ENCODE assay signal across 7 worm cellular contexts in genomic region chrV:20779707-20780346, ce11.
A peak's percentile ranks its signal among the peaks of the same experiment; 100 is the strongest.
TF ChIP-seq lines count a peak whose summit lies in the region.

No protein-coding gene starts in this region.

TF ChIP-seq in whole organism, L1 larva, 84 proteins besides CTCF, POLR2A, EP300 and RAD21 (continues in another document):
- TF ChIP-seq C16A3.4 (tag; optimal IDR thresholded peaks at IDR 0.05; lab: Kevin White, UChicago) = no peak
- TF ChIP-seq lsy-2 (tag; optimal IDR thresholded peaks at IDR 0.05; lab: Kevin White, UChicago) = peak in 1 of 2 experiments; percentile 13
- TF ChIP-seq pax-3 (tag; optimal IDR thresholded peaks at IDR 0.05; lab: Kevin White, UChicago) = peak; percentile 42
- peak; percentile 23 for TF ChIP-seq nhr-47 (tag; optimal IDR thresholded peaks at IDR 0.05; lab: Kevin White, UChicago)
- no peak for TF ChIP-seq alr-1 (tag; optimal IDR thresholded peaks at IDR 0.05; lab: Kevin White, UChicago; ENCODE audit: borderline replicate concordance)
- no peak for TF ChIP-seq tbx-2 (tag; optimal IDR thresholded peaks at IDR 0.05; lab: Kevin White, UChicago)
- TF ChIP-seq sox-4 (tag; optimal IDR thresholded peaks at IDR 0.05; lab: Kevin White, UChicago) = peak; percentile 78
- peak; percentile 48 for TF ChIP-seq nhr-20 (tag; optimal IDR thresholded peaks at IDR 0.05; lab: Kevin White, UChicago)
- TF ChIP-seq swsn-7 (tag; optimal IDR thresholded peaks at IDR 0.05; lab: Kevin White, UChicago) = peak; percentile 27
- TF ChIP-seq fos-1 (tag; optimal IDR thresholded peaks at IDR 0.05; lab: Kevin White, UChicago) = peak; percentile 38
- peak; percentile 57 for TF ChIP-seq nhr-71 (tag; optimal IDR thresholded peaks at IDR 0.05; lab: Kevin White, UChicago)
- peak; percentile 80 for TF ChIP-seq dsc-1 (tag; optimal IDR thresholded peaks at IDR 0.05; lab: Kevin White, UChicago)
- no peak for TF ChIP-seq unc-86 (tag; optimal IDR thresholded peaks at IDR 0.05; lab: Kevin White, UChicago)

TF ChIP-seq in whole organism, L2 larva, 48 proteins besides CTCF, POLR2A, EP300 and RAD21:
- TF ChIP-seq elt-1 (tag; optimal IDR thresholded peaks at IDR 0.05; lab: Kevin White, UChicago) (no peak), nhr-129 (tag; optimal IDR thresholded peaks at IDR 0.05; lab: Kevin White, UChicago) (peak; percentile 26), C34F6.9 (tag; optimal IDR thresholded peaks at IDR 0.05; lab: Kevin White, UChicago) (peak; percentile 1), lin-11 (tag; optimal IDR thresholded peaks at IDR 0.05; lab: Kevin White, UChicago) (no peak), alr-1 (tag; optimal IDR thresholded peaks at IDR 0.05; lab: Kevin White, UChicago) (no peak), ztf-4 (tag; optimal IDR thresholded peaks at IDR 0.05; lab: Kevin White, UChicago) (peak; percentile 10), gmeb-1 (tag; optimal IDR thresholded peaks at IDR 0.05; lab: Kevin White, UChicago) (peak; percentile 15), sem-4 (tag; optimal IDR thresholded peaks at IDR 0.05; lab: Kevin White, UChicago) (no peak)

TF ChIP-seq in whole organism, L3 larva, 47 proteins besides CTCF, POLR2A, EP300 and RAD21:
- peak; percentile 19 for TF ChIP-seq nhr-43 (tag; optimal IDR thresholded peaks at IDR 0.05; lab: Kevin White, UChicago; ENCODE audit: poor library complexity, severe bottlenecking)
- TF ChIP-seq lin-15B (tag; optimal IDR thresholded peaks at IDR 0.05; lab: Kevin White, UChicago) = no peak

TF ChIP-seq in whole organism, L4 larva, 104 proteins besides CTCF, POLR2A, EP300 and RAD21:
- no peak for TF ChIP-seq fkh-10 (GFP tag; optimal IDR thresholded peaks at IDR 0.05; lab: Kevin White, UChicago)
- peak; percentile 1 for TF ChIP-seq hlh-30 (tag; optimal IDR thresholded peaks at IDR 0.05; lab: Kevin White, UChicago; ENCODE audit: insufficient read depth)
- no peak for TF ChIP-seq daf-16 (GFP tag; optimal IDR thresholded peaks at IDR 0.05; lab: Kevin White, UChicago)
- TF ChIP-seq daf-16 (tag; optimal IDR thresholded peaks at IDR 0.05; lab: Kevin White, UChicago) = peak; percentile 14
- peak in 1 of 2 experiments; percentile 1 for TF ChIP-seq unc-62 (GFP tag; optimal IDR thresholded peaks at IDR 0.05 in 1 of 2; lab: Kevin White, UChicago)
- no peak for TF ChIP-seq unc-62 (tag; optimal IDR thresholded peaks at IDR 0.05; lab: Kevin White, UChicago)
- peak; percentile 47 for TF ChIP-seq aha-1 (tag; lab: Kevin White, UChicago)
- no peak for TF ChIP-seq lir-3 (tag; optimal IDR thresholded peaks at IDR 0.05; lab: Kevin White, UChicago)
- peak; percentile 31 for TF ChIP-seq nhr-28 (tag; optimal IDR thresholded peaks at IDR 0.05; lab: Kevin White, UChicago)
- TF ChIP-seq ceh-20 (GFP tag; IDR thresholded peaks at IDR 0.05; lab: Robert Waterston, UW) = 0 out of 2 replicates have a peak, but pooled peaks have one; percentile 41
TF ChIP-seq in whole organism, L4 larva: peak in this region for 6.

TF ChIP-seq in whole organism, late embryonic, 69 proteins besides CTCF, POLR2A, EP300 and RAD21:
- peak; percentile 70 for TF ChIP-seq unc-55 (GFP tag; optimal IDR thresholded peaks at IDR 0.05; lab: Kevin White, UChicago)
- no peak for TF ChIP-seq ttx-3 (tag; optimal IDR thresholded peaks at IDR 0.05; lab: Kevin White, UChicago)

TF ChIP-seq in whole organism, mixed stage, embryonic, 35 proteins besides CTCF, POLR2A, EP300 and RAD21:
- TF ChIP-seq drap-1 (GFP tag; optimal IDR thresholded peaks at IDR 0.05; lab: Kevin White, UChicago) (no peak), hlh-1 (tag; optimal IDR thresholded peaks at IDR 0.05; lab: Kevin White, UChicago) (peak; percentile 82), unc-62 (GFP tag; optimal IDR thresholded peaks at IDR 0.05; lab: Kevin White, UChicago) (peak; percentile 54)
TF ChIP-seq in whole organism, mixed stage, embryonic: peak in this region for 2.

TF ChIP-seq in whole organism, young adult, 124 proteins besides CTCF, POLR2A, EP300 and RAD21:
- TF ChIP-seq madf-10 (tag; optimal IDR thresholded peaks at IDR 0.05; lab: Kevin White, UChicago) (peak; percentile 49), ztf-26 (tag; optimal IDR thresholded peaks at IDR 0.05; lab: Kevin White, UChicago) (no peak), B0336.3 (GFP tag; IDR thresholded peaks at IDR 0.05; lab: Robert Waterston, UW) (0 out of 2 replicates have a peak, but pooled peaks have one; percentile 20), nhr-120 (GFP tag; IDR thresholded peaks at IDR 0.05; lab: Robert Waterston, UW) (no peak), ccch-3 (GFP tag; optimal IDR thresholded peaks at IDR 0.05; lab: Kevin White, UChicago) (no peak), cebp-1 (GFP tag; IDR thresholded peaks at IDR 0.05; lab: Robert Waterston, UW) (no peak), cebp-1 (tag; optimal IDR thresholded peaks at IDR 0.05; lab: Kevin White, UChicago) (no peak), hmg-1.2 (GFP tag; IDR thresholded peaks at IDR 0.05; lab: Robert Waterston, UW) (no peak), unc-62 (GFP tag; optimal IDR thresholded peaks at IDR 0.05; lab: Kevin White, UChicago) (no peak), bed-1 (GFP tag; IDR thresholded peaks at IDR 0.05; lab: Robert Waterston, UW) (no peak), egl-44 (GFP tag; IDR thresholded peaks at IDR 0.05; lab: Robert Waterston, UW) (no peak), Y56A3A.18 (GFP tag; IDR thresholded peaks at IDR 0.05; lab: Robert Waterston, UW) (0 out of 2 replicates have a peak, but pooled peaks have one; percentile 42), zim-3 (tag; optimal IDR thresholded peaks at IDR 0.05; lab: Kevin White, UChicago) (no peak), ekl-4 (GFP tag; IDR thresholded peaks at IDR 0.05; lab: Robert Waterston, UW) (0 out of 2 replicates have a peak, but pooled peaks have one; percentile 18), efl-1 (GFP tag; optimal IDR thresholded peaks at IDR 0.05; lab: Kevin White, UChicago) (no peak)
